Worm (Caenorhabditis elegans): ENCODE measurements around the gene hip-1.

DNA sequence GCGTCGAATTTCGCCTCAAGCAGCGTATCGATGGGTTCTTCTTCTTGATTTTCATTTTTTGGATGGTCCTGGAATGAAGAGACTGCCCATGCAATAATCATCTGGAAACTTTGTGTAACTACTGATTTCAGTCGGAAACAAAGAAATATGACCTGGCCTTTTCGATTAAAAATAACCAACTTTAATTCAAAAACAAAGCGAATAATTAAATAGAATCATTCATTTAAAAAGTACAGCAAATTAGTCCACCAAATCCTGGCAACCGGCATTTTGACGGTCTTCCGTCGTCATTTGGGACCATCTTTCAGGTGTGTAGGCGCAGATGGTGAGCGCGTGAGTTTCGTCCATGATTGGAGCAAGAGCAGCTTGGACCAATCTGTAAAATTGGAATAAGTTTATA lies 19.3 kb upstream of the hip-1 start, which contains the start of gene acbp-5:
- TF ChIP-seq lsy-2 (tag; optimal IDR thresholded peaks at IDR 0.05) (no peak), F16B12.6 (tag; optimal IDR thresholded peaks at IDR 0.05) (no peak), mdl-1 (tag; optimal IDR thresholded peaks at IDR 0.05) (no peak), lin-35 (GFP tag; optimal IDR thresholded peaks at IDR 0.05) (no peak), fkh-10 (GFP tag; optimal IDR thresholded peaks at IDR 0.05) (no peak), ztf-4 (tag; optimal IDR thresholded peaks at IDR 0.05) (no peak), alr-1 (tag; optimal IDR thresholded peaks at IDR 0.05; ENCODE audit: borderline replicate concordance) (no peak)

Data from whole organism, L1 larva.